Fruit fly (Drosophila melanogaster) whole organism, embryonic: ENCODE data around the gene CG11898.
A peak's percentile ranks its signal among the peaks of the same experiment; 100 is the strongest.

Experiments used
- Adf1 ChIP-seq: fragments of 200-800 bp; sonication (Bioruptor generic); IDR thresholded peaks from 2 replicates; pipeline ENCODE4 v1.3.6; 2022; ENCODE audit warnings: missing biosample characterization, missing genetic modification characterization
- CG11560 ChIP-seq: fragments of 200-800 bp; sonication (Bioruptor generic); IDR thresholded peaks from 3 replicates; pipeline ENCODE4 v1.3.6; 2022; ENCODE audit warnings: missing biosample characterization, missing genetic modification characterization
- CG12219 ChIP-seq: fragments of 200-800 bp; sonication (Bioruptor generic); optimal IDR thresholded peaks from 3 replicates; lab custom pipeline; 2018; ENCODE audit warnings: missing biosample characterization, mild to moderate bottlenecking, missing genetic modification characterization
- CG13287 ChIP-seq: fragments of 200-800 bp; sonication (Bioruptor generic); IDR thresholded peaks from 2 replicates; pipeline ENCODE4 v1.3.6; 2022; ENCODE audit warnings: missing biosample characterization, missing genetic modification characterization; ENCODE audit not compliant: partially characterized antibody
- CG13424 ChIP-seq: fragments of 200-800 bp; sonication (Bioruptor generic); optimal IDR thresholded peaks from 2 replicates; lab custom pipeline; 2019; ENCODE audit warnings: missing biosample characterization, mild to moderate bottlenecking, missing genetic modification characterization, moderate library complexity
- CG14014 ChIP-seq: fragments of 200-800 bp; sonication (Bioruptor generic); IDR thresholded peaks from 2 replicates; pipeline ENCODE4 v1.3.6; 2022; ENCODE audit warnings: missing biosample characterization, missing genetic modification characterization
- CG14667 ChIP-seq: fragments of 200-800 bp; sonication (Bioruptor generic); IDR thresholded peaks from 2 replicates; pipeline ENCODE4 v1.3.6; 2022; ENCODE audit warnings: missing biosample characterization, missing genetic modification characterization
- CG14710 ChIP-seq: fragments of 200-800 bp; sonication (Bioruptor generic); optimal IDR thresholded peaks from 3 replicates; lab custom pipeline; 2019; ENCODE audit warnings: missing biosample characterization, mild to moderate bottlenecking, missing genetic modification characterization, moderate library complexity
- CG33213 ChIP-seq: fragments of 200-800 bp; sonication (Bioruptor generic); optimal IDR thresholded peaks from 3 replicates; lab custom pipeline; 2016; ENCODE audit warnings: missing biosample characterization, missing genetic modification characterization
- CG34376 ChIP-seq: fragments of 200-800 bp; sonication (Bioruptor generic); optimal IDR thresholded peaks from 2 replicates; lab custom pipeline; 2018; ENCODE audit warnings: missing biosample characterization, mild to moderate bottlenecking, missing genetic modification characterization
- CG4328 ChIP-seq: fragments of 200-800 bp; sonication (Bioruptor generic); optimal IDR thresholded peaks from 3 replicates; lab custom pipeline; 2017; ENCODE audit warnings: missing biosample characterization, missing genetic modification reagents, missing genetic modification characterization
- CG4617 ChIP-seq: fragments of 200-800 bp; sonication (Bioruptor generic); optimal IDR thresholded peaks from 3 replicates; lab custom pipeline; 2016; ENCODE audit warnings: missing biosample characterization, missing genetic modification characterization, borderline replicate concordance
- CG4730 ChIP-seq: fragments of 200-800 bp; sonication (Bioruptor generic); IDR thresholded peaks from 2 replicates; pipeline ENCODE4 v1.3.6; 2022; ENCODE audit warnings: missing biosample characterization, missing genetic modification characterization
- CG6765 ChIP-seq: fragments of 200-800 bp; sonication (Bioruptor generic); optimal IDR thresholded peaks from 3 replicates; lab custom pipeline; 2017; ENCODE audit warnings: missing biosample characterization, mild to moderate bottlenecking, missing genetic modification characterization
- CG7271 ChIP-seq: fragments of 200-800 bp; sonication (Bioruptor generic); optimal IDR thresholded peaks from 2 replicates; lab custom pipeline; 2018; ENCODE audit warnings: missing biosample characterization, mild to moderate bottlenecking, missing genetic modification characterization, moderate library complexity
- CG7987 ChIP-seq: fragments of 200-800 bp; sonication (Bioruptor generic); optimal IDR thresholded peaks from 2 replicates; lab custom pipeline; 2018; ENCODE audit warnings: missing biosample characterization, mild to moderate bottlenecking, missing genetic modification characterization, moderate library complexity
- CG8765 ChIP-seq: fragments of 200-800 bp; sonication (Bioruptor generic); IDR thresholded peaks from 2 replicates; pipeline ENCODE4 v1.3.6; 2022; ENCODE audit warnings: missing biosample characterization, missing genetic modification characterization
- CoRest ChIP-seq: fragments of 200-800 bp; sonication (Bioruptor generic); optimal IDR thresholded peaks from 3 replicates; lab custom pipeline; 2018; ENCODE audit warnings: missing biosample characterization, mild to moderate bottlenecking, missing genetic modification characterization, moderate library complexity
- ERR ChIP-seq: fragments of 200-800 bp; sonication (Bioruptor generic); optimal IDR thresholded peaks from 2 replicates; lab custom pipeline; 2016; ENCODE audit warnings: missing biosample characterization, missing genetic modification characterization
- H2.0 ChIP-seq: fragments of 200-800 bp; sonication (Bioruptor generic); IDR thresholded peaks from 2 replicates; pipeline ENCODE4 v1.3.6; 2022; ENCODE audit warnings: missing biosample characterization, missing genetic modification characterization
- HLH4C ChIP-seq: fragments of 200-800 bp; sonication (Bioruptor generic); IDR thresholded peaks from 3 replicates; pipeline ENCODE4 v1.3.6; 2022; ENCODE audit warnings: missing biosample characterization, missing genetic modification characterization; ENCODE audit not compliant: partially characterized antibody
- HLH54F ChIP-seq: fragments of 200-800 bp; sonication (Bioruptor generic); optimal IDR thresholded peaks from 3 replicates; lab custom pipeline; 2016; ENCODE audit warnings: missing biosample characterization, missing genetic modification characterization
- Lhr ChIP-seq: fragments of 200-800 bp; sonication (Bioruptor generic); optimal IDR thresholded peaks from 3 replicates; lab custom pipeline; 2017; ENCODE audit warnings: mild to moderate bottlenecking, missing biosample characterization, missing genetic modification reagents, missing genetic modification characterization
- Oaz ChIP-seq: fragments of 200-800 bp; sonication (Bioruptor generic); IDR thresholded peaks from 2 replicates; pipeline ENCODE4 v1.3.6; 2022; ENCODE audit warnings: missing biosample characterization, missing genetic modification characterization
- Scr ChIP-seq: fragments of 200-800 bp; sonication (Bioruptor generic); IDR thresholded peaks from 2 replicates; pipeline ENCODE4 v1.3.6; 2022; ENCODE audit warnings: missing biosample characterization, missing genetic modification characterization; ENCODE audit not compliant: partially characterized antibody
- Sin3A ChIP-seq: fragments of >200 bp; optimal IDR thresholded peaks from 2 replicates; lab custom pipeline; 2018
- Spps ChIP-seq: fragments of 200-800 bp; sonication (Bioruptor generic); optimal IDR thresholded peaks from 2 replicates; lab custom pipeline; 2018; ENCODE audit warnings: missing biosample characterization, mild to moderate bottlenecking, missing genetic modification characterization
- cas ChIP-seq: fragments of 200-800 bp; sonication (Bioruptor generic); IDR thresholded peaks from 2 replicates; pipeline ENCODE4 v1.3.6; 2022; ENCODE audit warnings: missing biosample characterization, missing genetic modification characterization
- chif ChIP-seq, 2 experiments: fragments of 200-800 bp; sonication (Bioruptor generic); optimal IDR thresholded peaks; 3 replicates each; lab custom pipeline; 2016; ENCODE audit warnings: missing biosample characterization in 2 of 2, missing genetic modification characterization in 2 of 2
- dmrt11E ChIP-seq: fragments of 200-800 bp; sonication (Bioruptor generic); optimal IDR thresholded peaks from 3 replicates; lab custom pipeline; 2018; ENCODE audit warnings: missing biosample characterization, mild to moderate bottlenecking, missing genetic modification characterization, moderate library complexity
- dpn ChIP-seq, 2 experiments: fragments of 200-800 bp; sonication (Bioruptor generic); optimal IDR thresholded peaks; 3 replicates each; lab custom pipeline; 2016; ENCODE audit warnings: missing biosample characterization in 2 of 2, missing genetic modification characterization in 2 of 2
- gce ChIP-seq: fragments of 200-800 bp; sonication (Bioruptor generic); IDR thresholded peaks from 3 replicates; pipeline ENCODE4 v1.3.6; 2022; ENCODE audit warnings: missing biosample characterization, missing genetic modification characterization
- gcm ChIP-seq: fragments of 200-800 bp; sonication (Bioruptor generic); optimal IDR thresholded peaks from 2 replicates; lab custom pipeline; 2019; ENCODE audit warnings: missing biosample characterization, mild to moderate bottlenecking, missing genetic modification characterization, moderate library complexity
- gro ChIP-seq: fragments of 200-800 bp; sonication (Bioruptor generic); optimal IDR thresholded peaks from 2 replicates; lab custom pipeline; 2016; ENCODE audit warnings: missing biosample characterization, missing genetic modification characterization
- ham ChIP-seq: fragments of 200-800 bp; sonication (Bioruptor generic); IDR thresholded peaks from 2 replicates; pipeline ENCODE4 v1.3.6; 2022; ENCODE audit warnings: missing biosample characterization, missing genetic modification characterization
- ken ChIP-seq: fragments of 200-800 bp; sonication (Bioruptor generic); IDR thresholded peaks from 3 replicates; pipeline ENCODE4 v1.3.6; 2022; ENCODE audit warnings: missing biosample characterization, missing genetic modification characterization
- lbe ChIP-seq: fragments of 200-800 bp; sonication (Bioruptor generic); optimal IDR thresholded peaks from 2 replicates; lab custom pipeline; 2016; ENCODE audit warnings: missing biosample characterization, mild to moderate bottlenecking, missing genetic modification characterization
- pan ChIP-seq, 4 experiments: fragments of >200 bp in 3 of 4; fragments of 200-800 bp in 1 of 4; sonication (Bioruptor generic) in 1 of 4; optimal IDR thresholded peaks in 3 of 4; IDR thresholded peaks in 1 of 4; 2 replicates each; pipeline versions ENCODE4 v1.3.6 to Lab custom; 2017 to 2022; ENCODE audit warnings: missing biosample characterization in 2 of 4, missing genetic modification characterization in 2 of 4, mixed read lengths in 1 of 4
- prd ChIP-seq, 3 experiments: fragments of >200 bp in 2 of 3; fragments of 200-800 bp in 1 of 3; sonication (Bioruptor generic) in 1 of 3; optimal IDR thresholded peaks in 2 of 3; IDR thresholded peaks in 1 of 3; 2 replicates in 2 of 3; 3 replicates in 1 of 3; pipeline versions ENCODE4 v1.3.6 to Lab custom; 2017 to 2022; ENCODE audit warnings: missing biosample characterization in 1 of 3, missing genetic modification characterization in 1 of 3
- pzg ChIP-seq: fragments of 200-800 bp; sonication (Bioruptor generic); optimal IDR thresholded peaks from 3 replicates; lab custom pipeline; 2018; ENCODE audit warnings: missing biosample characterization, mild to moderate bottlenecking, missing genetic modification characterization, moderate library complexity
- run ChIP-seq: fragments of 200-800 bp; sonication (Bioruptor generic); optimal IDR thresholded peaks from 3 replicates; lab custom pipeline; 2018; ENCODE audit warnings: missing biosample characterization, mild to moderate bottlenecking, missing genetic modification characterization
- shn ChIP-seq: fragments of 200-800 bp; sonication (Bioruptor generic); optimal IDR thresholded peaks from 3 replicates; lab custom pipeline; 2016; ENCODE audit warnings: missing biosample characterization, missing genetic modification characterization
- sim ChIP-seq: fragments of 200-800 bp; sonication (Bioruptor generic); IDR thresholded peaks from 2 replicates; pipeline ENCODE4 v1.3.6; 2022; ENCODE audit warnings: missing biosample characterization, missing genetic modification characterization
- slp2 ChIP-seq: fragments of 200-800 bp; sonication (Bioruptor generic); optimal IDR thresholded peaks from 2 replicates; lab custom pipeline; 2016; ENCODE audit warnings: missing biosample characterization, missing genetic modification characterization
- tio ChIP-seq: fragments of 200-800 bp; sonication (Bioruptor generic); optimal IDR thresholded peaks from 2 replicates; lab custom pipeline; 2017; ENCODE audit warnings: missing biosample characterization, missing genetic modification characterization, inconsistent platforms
- trh ChIP-seq: fragments of 200-800 bp; sonication (Bioruptor generic); optimal IDR thresholded peaks from 2 replicates; lab custom pipeline; 2016; ENCODE audit warnings: missing biosample characterization, missing genetic modification characterization

The CG11898 gene

dm6 chr3R:29157418-29158398, 7.7 kb upstream of the CG11898 start, which contains the start of gene rdog (continued):
- peak; percentile 46 for TF ChIP-seq CG7987
- TF ChIP-seq ERR (GFP tag; lab: Kevin White, UChicago), result peak; percentile 54
- TF ChIP-seq CG4730 (GFP tag; lab: Robert Waterston, UW), result no peak
- TF ChIP-seq CG4617, result peak; percentile 46
- no peak for TF ChIP-seq prd (optimal IDR thresholded peaks at IDR 0.05; lab: Kevin White, UChicago)
- peak; percentile 65; the same call in 2 of the 3 replicates for TF ChIP-seq prd (GFP tag; IDR thresholded peaks at IDR 0.05; lab: Robert Waterston, UW)
- peak; percentile 70 for TF ChIP-seq slp2
- peak; percentile 79 for TF ChIP-seq CG14710 (tag; lab: Kevin White, UChicago)
- TF ChIP-seq CG14014 (GFP tag; lab: Robert Waterston, UW), result peak; percentile 40; the same call in 1 of the 2 replicates
- peak; percentile 81 for TF ChIP-seq shn (GFP tag; lab: Kevin White, UChicago)
- TF ChIP-seq sim (GFP tag; lab: Robert Waterston, UW), result no peak
- TF ChIP-seq chif (GFP tag; optimal IDR thresholded peaks at IDR 0.05; lab: Kevin White, UChicago), result peak; percentile 84 to 90
- TF ChIP-seq CG13287 (GFP tag; lab: Robert Waterston, UW), result peak; percentile 35; the same call in 1 of the 2 replicates
- TF ChIP-seq CoRest, result peak; percentile 86
- TF ChIP-seq CG7271 (tag; lab: Kevin White, UChicago), result no peak
- no peak for TF ChIP-seq trh (GFP tag; lab: Kevin White, UChicago)
- TF ChIP-seq pzg (GFP tag; lab: Kevin White, UChicago), result peak; percentile 20
- TF ChIP-seq CG12219 (GFP tag; lab: Kevin White, UChicago), result peak; percentile 72
- TF ChIP-seq run (tag; lab: Kevin White, UChicago), result peak; percentile 39
- 0 out of 2 replicates have a peak, but pooled peaks have one; percentile 25 for TF ChIP-seq Scr (GFP tag; lab: Robert Waterston, UW)
- TF ChIP-seq CG14667 (GFP tag; lab: Robert Waterston, UW), result no peak
- TF ChIP-seq gcm (GFP tag; lab: Kevin White, UChicago), result peak; percentile 68
- peak; percentile 24 for TF ChIP-seq CG4328 (GFP tag; lab: Kevin White, UChicago)
- peak; percentile 46 for TF ChIP-seq CG6765
- no peak for TF ChIP-seq ham
- peak; percentile 51; the same call in 1 of the 2 replicates for TF ChIP-seq CG8765 (GFP tag; lab: Robert Waterston, UW)
- TF ChIP-seq lbe (GFP tag; lab: Kevin White, UChicago), result peak; percentile 49
- peak; percentile 77 for TF ChIP-seq CG13424 (tag; lab: Kevin White, UChicago)
- no peak for TF ChIP-seq Oaz (GFP tag; lab: Robert Waterston, UW)
- peak; percentile 34 for TF ChIP-seq Lhr (GFP tag; lab: Kevin White, UChicago)
- no peak; the same call in 2 of the 3 replicates for TF ChIP-seq ken (GFP tag; lab: Robert Waterston, UW)
- TF ChIP-seq cas, result no peak
- peak; percentile 72 for TF ChIP-seq CG33213 (GFP tag; lab: Kevin White, UChicago)
- peak; percentile 86 for TF ChIP-seq CG34376
- TF ChIP-seq Adf1 (GFP tag; lab: Robert Waterston, UW), result 0 out of 2 replicates have a peak, but pooled peaks have one; percentile 40
- peak in 1 of 2 experiments; percentile 85 for TF ChIP-seq pan (optimal IDR thresholded peaks at IDR 0.05; lab: Kevin White, UChicago)
- peak; percentile 47 to 81 for TF ChIP-seq pan (GFP tag; optimal IDR thresholded peaks at IDR 0.05 in 1 of 2, IDR thresholded peaks at IDR 0.05 in 1 of 2)
- TF ChIP-seq Sin3A (lab: Kevin White, UChicago), result peak; percentile 33
- TF ChIP-seq tio (GFP tag; lab: Kevin White, UChicago), result peak; percentile 38
- TF ChIP-seq HLH54F, result peak; percentile 78
- TF ChIP-seq HLH4C, result no peak
- TF ChIP-seq CG11560 (tag; lab: Robert Waterston, UW), result no peak
- TF ChIP-seq Spps (tag; lab: Kevin White, UChicago), result peak; percentile 50
- TF ChIP-seq gce (GFP tag; lab: Robert Waterston, UW), result no peak
- TF ChIP-seq dmrt11E (tag; lab: Kevin White, UChicago), result peak; percentile 82
- TF ChIP-seq dpn (GFP tag; optimal IDR thresholded peaks at IDR 0.05; lab: Kevin White, UChicago), result peak; percentile 86 to 88
- TF ChIP-seq gro (GFP tag; lab: Kevin White, UChicago), result peak; percentile 90
- TF ChIP-seq H2.0 (GFP tag; lab: Robert Waterston, UW), result peak; percentile 36; the same call in 1 of the 2 replicates
